Worm (Caenorhabditis elegans): ENCODE measurements around the gene idpp-5.

DNA sequence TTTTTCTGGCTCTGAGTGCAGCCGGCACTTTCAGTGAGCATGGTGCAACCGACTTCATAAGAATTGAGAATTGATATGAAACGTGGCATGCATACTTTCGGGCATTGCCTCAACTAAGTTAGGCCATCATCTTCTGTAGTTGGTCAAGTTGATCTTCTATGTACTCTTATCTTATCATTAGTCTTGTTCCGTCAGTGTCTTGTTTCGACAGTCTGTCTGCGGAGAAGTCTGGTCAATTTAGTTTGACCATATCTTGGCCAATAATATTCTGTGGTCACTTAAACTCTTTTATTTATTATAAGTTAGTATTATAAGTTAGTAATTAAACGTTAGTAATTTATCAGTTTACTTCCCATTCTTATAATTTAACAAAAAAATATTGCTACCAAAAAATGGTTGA, 36.4 kb downstream of the idpp-5 start:
- TF ChIP-seq nhr-12 (tag; optimal IDR thresholded peaks at IDR 0.05) (no peak), elt-3 (tag; optimal IDR thresholded peaks at IDR 0.05) (no peak), unc-62 (GFP tag; optimal IDR thresholded peaks at IDR 0.05) (no peak), ham-2 (GFP tag; optimal IDR thresholded peaks at IDR 0.05) (no peak), nhr-76 (tag; optimal IDR thresholded peaks at IDR 0.05) (no peak), unc-39 (tag; optimal IDR thresholded peaks at IDR 0.05) (no peak), nhr-237 (tag; optimal IDR thresholded peaks at IDR 0.05) (no peak)

Data from whole organism, mixed stage, embryonic.